Worm (Caenorhabditis elegans): ENCODE data around the gene erd-2.1.

- TF ChIP-seq D1046.2 (GFP tag; IDR thresholded peaks at IDR 0.05) (no peak), unc-39 (tag; optimal IDR thresholded peaks at IDR 0.05) (no peak), Y75B8A.6 (GFP tag; IDR thresholded peaks at IDR 0.05) (no peak), pqm-1 (tag; optimal IDR thresholded peaks at IDR 0.05) (no peak), dpl-1 (GFP tag; optimal IDR thresholded peaks at IDR 0.05) (no peak), skn-1 (tag; optimal IDR thresholded peaks at IDR 0.05) (no peak), unc-62 (GFP tag; optimal IDR thresholded peaks at IDR 0.05 in 1 of 2) (peak in 1 of 2 experiments; percentile 52), unc-62 (tag; optimal IDR thresholded peaks at IDR 0.05) (no peak), R02D3.7 (tag; optimal IDR thresholded peaks at IDR 0.05) (no peak)
These were observed 35.9 kb upstream of the erd-2.1 start, which contains the start of gene myrf-2 for ce11 chrX:10194327-10195096.

Measured in whole organism, L4 larva.